Fruit fly (Drosophila melanogaster): ENCODE results near the gene CG1622.

Gene CG1622

dm6 chrX:13338113-13338512 lies 41.2 kb downstream of the CG1622 start, which contains the start of gene CG15747:
TSS of gene CG15747 (plus strand) at chrX:13338318.
- TF ChIP-seq ey (GFP tag; optimal IDR thresholded peaks at IDR 0.05) = no peak
- no peak for TF ChIP-seq HLH106 (tag; optimal IDR thresholded peaks at IDR 0.05)
- TF ChIP-seq lola (GFP tag; optimal IDR thresholded peaks at IDR 0.05) = no peak
- no peak for TF ChIP-seq GATAd (GFP tag; optimal IDR thresholded peaks at IDR 0.05)
- no peak for TF ChIP-seq Dfd (GFP tag; optimal IDR thresholded peaks at IDR 0.05)
- no peak for TF ChIP-seq jim (GFP tag; optimal IDR thresholded peaks at IDR 0.05)
- TF ChIP-seq Jra (GFP tag; optimal IDR thresholded peaks at IDR 0.05) = no peak
- no peak for TF ChIP-seq CrebA (GFP tag; optimal IDR thresholded peaks at IDR 0.05; ENCODE audit: borderline replicate concordance)
- no peak for TF ChIP-seq Hr78 (GFP tag; optimal IDR thresholded peaks at IDR 0.05)

- TF ChIP-seq jim (GFP tag; optimal IDR thresholded peaks at IDR 0.05) (no peak), Sp1 (GFP tag; optimal IDR thresholded peaks at IDR 0.05) (peak; percentile 26), h (GFP tag; optimal IDR thresholded peaks at IDR 0.05) (no peak), Rel (GFP tag; optimal IDR thresholded peaks at IDR 0.05) (no peak), Rel (tag; optimal IDR thresholded peaks at IDR 0.05) (no peak), woc (GFP tag; optimal IDR thresholded peaks at IDR 0.05) (no peak), Abd-B (GFP tag; optimal IDR thresholded peaks at IDR 0.05) (no peak), brk (GFP tag; optimal IDR thresholded peaks at IDR 0.05) (no peak), foxo (GFP tag; optimal IDR thresholded peaks at IDR 0.05) (peak in 1 of 2 experiments; percentile 13), HLH106 (tag; optimal IDR thresholded peaks at IDR 0.05) (peak; percentile 43), CG9705 (GFP tag; optimal IDR thresholded peaks at IDR 0.05) (no peak), Hnf4 (GFP tag; optimal IDR thresholded peaks at IDR 0.05) (no peak), rgr (GFP tag; optimal IDR thresholded peaks at IDR 0.05) (no peak), fru (GFP tag; optimal IDR thresholded peaks at IDR 0.05) (no peak), dmrt93B (GFP tag; optimal IDR thresholded peaks at IDR 0.05) (no peak), Myc (optimal IDR thresholded peaks at IDR 0.05) (no peak), Dif (GFP tag; optimal IDR thresholded peaks at IDR 0.05; ENCODE audit: partially characterized antibody) (no peak), tai (GFP tag; optimal IDR thresholded peaks at IDR 0.05) (no peak), Mio (GFP tag; optimal IDR thresholded peaks at IDR 0.05) (no peak), N (GFP tag; optimal IDR thresholded peaks at IDR 0.05) (no peak), psq (GFP tag; optimal IDR thresholded peaks at IDR 0.05) (no peak)
Observed at dm6 chrX:13345327-13345726, 48.4 kb downstream of the CG1622 start.

dm6 chrX:13346998-13347397 lies 50.1 kb downstream of the CG1622 start:
- TF ChIP-seq usp (GFP tag; optimal IDR thresholded peaks at IDR 0.05) = no peak
- no peak for TF ChIP-seq woc (GFP tag; optimal IDR thresholded peaks at IDR 0.05)
- no peak for TF ChIP-seq brk (GFP tag; optimal IDR thresholded peaks at IDR 0.05)

All from whole organism, wandering third instar larva.